Fruit fly (Drosophila melanogaster): ENCODE data around the gene Ddx56.

Gene Ddx56

dm6 chrX:21367363-21368072, 20.2 kb downstream of the Ddx56 start (continued):
- TF ChIP-seq CG6765 (GFP tag; optimal IDR thresholded peaks at IDR 0.05), result peak; percentile 95
- TF ChIP-seq Ravus (GFP tag; IDR thresholded peaks at IDR 0.05), result peak; percentile 92
- peak; percentile 99 for TF ChIP-seq CG18599 (GFP tag; optimal IDR thresholded peaks at IDR 0.05)
- TF ChIP-seq toy (GFP tag; IDR thresholded peaks at IDR 0.05), result peak; percentile 90
- TF ChIP-seq CG10979 (tag; optimal IDR thresholded peaks at IDR 0.05), result peak; percentile 97
- TF ChIP-seq Side (GFP tag; optimal IDR thresholded peaks at IDR 0.05), result peak; percentile 95
- TF ChIP-seq CG33557 (GFP tag; optimal IDR thresholded peaks at IDR 0.05), result peak; percentile 95
- TF ChIP-seq aop (GFP tag; IDR thresholded peaks at IDR 0.05), result peak; percentile 82
- peak; percentile 87 for TF ChIP-seq CG3065 (GFP tag; optimal IDR thresholded peaks at IDR 0.05)
- peak; percentile 80 for TF ChIP-seq CG3163 (GFP tag; optimal IDR thresholded peaks at IDR 0.05)
- no peak for TF ChIP-seq vnd (GFP tag; IDR thresholded peaks at IDR 0.05; ENCODE audit: partially characterized antibody)
- peak; percentile 90 for TF ChIP-seq CG6175 (GFP tag; IDR thresholded peaks at IDR 0.05)
- TF ChIP-seq D (optimal IDR thresholded peaks at IDR 0.05), result no peak
- peak; percentile 98 for TF ChIP-seq D (GFP tag; optimal IDR thresholded peaks at IDR 0.05)
- no peak for TF ChIP-seq Dfd (GFP tag; optimal IDR thresholded peaks at IDR 0.05)
- peak; percentile 96 to 98 for TF ChIP-seq Hr51 (GFP tag; optimal IDR thresholded peaks at IDR 0.05)
- peak; percentile 96 for TF ChIP-seq abd-A (tag; optimal IDR thresholded peaks at IDR 0.05)
- no peak for TF ChIP-seq mld (GFP tag; IDR thresholded peaks at IDR 0.05; ENCODE audit: partially characterized antibody)
- TF ChIP-seq CG4854 (GFP tag; optimal IDR thresholded peaks at IDR 0.05), result peak; percentile 94
- peak; percentile 93 for TF ChIP-seq H2.0 (GFP tag; IDR thresholded peaks at IDR 0.05)
- peak; percentile 97 for TF ChIP-seq sug (tag; optimal IDR thresholded peaks at IDR 0.05)
- TF ChIP-seq ap (GFP tag; IDR thresholded peaks at IDR 0.05), result peak; percentile 91
- TF ChIP-seq CG6654 (GFP tag; optimal IDR thresholded peaks at IDR 0.05), result peak; percentile 91
- peak; percentile 97 for TF ChIP-seq CG17361 (GFP tag; IDR thresholded peaks at IDR 0.05)
- peak; percentile 56; the same call in 1 of the 2 replicates for TF ChIP-seq bbx (GFP tag; IDR thresholded peaks at IDR 0.05; ENCODE audit: partially characterized antibody)
- TF ChIP-seq da (GFP tag; optimal IDR thresholded peaks at IDR 0.05), result peak; percentile 81
- TF ChIP-seq MBD-R2 (GFP tag; IDR thresholded peaks at IDR 0.05), result peak; percentile 93
- no peak for TF ChIP-seq usp (GFP tag; optimal IDR thresholded peaks at IDR 0.05)
- TF ChIP-seq Hand (GFP tag; optimal IDR thresholded peaks at IDR 0.05), result peak; percentile 96
- TF ChIP-seq CG3281 (GFP tag; optimal IDR thresholded peaks at IDR 0.05), result peak; percentile 99
- TF ChIP-seq Lpt (GFP tag; optimal IDR thresholded peaks at IDR 0.05), result no peak
- peak; percentile 91 for TF ChIP-seq CG8281 (tag; optimal IDR thresholded peaks at IDR 0.05)
- TF ChIP-seq ken (GFP tag; IDR thresholded peaks at IDR 0.05), result peak; percentile 94
- peak; percentile 94 for TF ChIP-seq CG10431 (GFP tag; optimal IDR thresholded peaks at IDR 0.05)
- peak; percentile 95 for TF ChIP-seq scrt (GFP tag; optimal IDR thresholded peaks at IDR 0.05)
- TF ChIP-seq Mad (GFP tag; optimal IDR thresholded peaks at IDR 0.05), result peak; percentile 98
- TF ChIP-seq br (optimal IDR thresholded peaks at IDR 0.05), result no peak
- peak; percentile 96 for TF ChIP-seq run (tag; optimal IDR thresholded peaks at IDR 0.05)
- no peak for TF ChIP-seq cad (GFP tag; optimal IDR thresholded peaks at IDR 0.05)
- TF ChIP-seq pnt (GFP tag; optimal IDR thresholded peaks at IDR 0.05), result peak; percentile 94
- peak; percentile 94 for TF ChIP-seq CG6254 (GFP tag; optimal IDR thresholded peaks at IDR 0.05)
- TF ChIP-seq fd96Cb (tag; optimal IDR thresholded peaks at IDR 0.05), result peak; percentile 98
- TF ChIP-seq Ptx1 (GFP tag; IDR thresholded peaks at IDR 0.05), result peak; percentile 97
- TF ChIP-seq D19B (GFP tag; optimal IDR thresholded peaks at IDR 0.05), result peak; percentile 91
- TF ChIP-seq crp (GFP tag; optimal IDR thresholded peaks at IDR 0.05), result peak in 1 of 2 experiments; percentile 56
- TF ChIP-seq grn (GFP tag; optimal IDR thresholded peaks at IDR 0.05), result peak; percentile 62
- no peak for TF ChIP-seq tna (GFP tag; IDR thresholded peaks at IDR 0.05; ENCODE audit: partially characterized antibody)
- TF ChIP-seq pan (optimal IDR thresholded peaks at IDR 0.05), result no peak
- TF ChIP-seq pan (GFP tag; optimal IDR thresholded peaks at IDR 0.05 in 1 of 2, IDR thresholded peaks at IDR 0.05 in 1 of 2), result peak in 1 of 2 experiments; percentile 97
- peak; percentile 95 for TF ChIP-seq esg (GFP tag; conservative IDR thresholded peaks at IDR 0.05)
